Fruit fly (Drosophila melanogaster): ENCODE measurements around the gene cysu.

DNA sequence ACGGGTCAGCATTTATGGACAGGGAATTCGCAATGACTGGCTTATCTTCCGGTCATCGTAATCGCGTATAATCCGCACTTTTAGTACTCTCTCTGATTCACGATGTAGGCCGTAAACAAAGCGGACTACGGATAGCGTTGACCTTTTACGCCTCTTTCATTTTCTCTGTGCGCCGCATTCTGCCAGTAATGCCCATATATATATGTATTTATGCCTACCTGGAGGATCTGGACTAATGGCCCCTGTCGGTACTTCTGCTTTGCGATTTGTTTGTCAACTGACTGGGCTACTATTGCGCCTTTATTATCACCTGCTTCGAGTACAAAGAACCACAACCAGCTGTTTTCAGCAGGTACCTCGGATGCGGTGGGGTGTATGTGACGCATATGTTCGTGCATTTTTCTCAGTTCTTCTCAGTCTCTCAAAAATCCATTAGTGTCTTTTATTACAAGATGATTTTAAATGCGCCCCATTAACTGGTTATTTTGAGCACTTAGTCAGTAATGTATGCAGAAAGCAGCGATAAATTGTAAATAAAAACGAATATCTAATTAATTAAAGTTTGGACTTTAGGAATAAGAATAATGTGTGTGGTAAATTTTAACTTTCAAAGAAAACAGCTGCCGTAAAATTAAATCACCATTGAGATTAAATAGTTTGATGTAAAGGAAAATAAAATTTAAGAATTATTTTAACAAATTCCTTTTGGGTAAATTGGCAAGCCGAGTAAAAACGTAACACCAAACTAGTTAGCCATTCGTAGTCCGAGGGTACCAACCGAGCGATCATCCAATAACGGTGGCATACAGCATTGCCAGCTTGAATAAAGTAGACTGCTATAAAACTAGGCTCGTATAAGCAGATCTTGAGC is 31.0 kb upstream of the cysu start, which contains the start of gene CREG:
- TF ChIP-seq CG8478 (optimal IDR thresholded peaks at IDR 0.05) (no peak), CTCF (optimal IDR thresholded peaks at IDR 0.05) (no peak)

Data from S2 (cell line).